Fruit fly (Drosophila melanogaster) whole organism, embryonic: ENCODE data around the gene TMEM216.

Source experiments
- ATbp ChIP-seq: fragments of 200-800 bp; sonication (Bioruptor generic); optimal IDR thresholded peaks from 2 replicates; lab custom pipeline; 2017; ENCODE audit warnings: missing biosample characterization, mild to moderate bottlenecking, missing genetic modification characterization, missing genetic modification reagents
- Awh ChIP-seq: fragments of 200-800 bp; sonication (Bioruptor generic); IDR thresholded peaks from 2 replicates; pipeline ENCODE4, ENCODE4 v1.3.6; 2022; ENCODE audit warnings: missing biosample characterization, missing genetic modification characterization
- B-H2 ChIP-seq: fragments of 200-800 bp; sonication (Bioruptor generic); optimal IDR thresholded peaks from 2 replicates; lab custom pipeline; 2018; ENCODE audit warnings: missing biosample characterization, mild to moderate bottlenecking, missing genetic modification characterization
- CG11456 ChIP-seq: fragments of 200-800 bp; sonication (Bioruptor generic); IDR thresholded peaks from 3 replicates; pipeline ENCODE4 v1.3.6; 2022; ENCODE audit warnings: missing biosample characterization, missing genetic modification characterization
- CG13424 ChIP-seq: fragments of 200-800 bp; sonication (Bioruptor generic); optimal IDR thresholded peaks from 2 replicates; lab custom pipeline; 2019; ENCODE audit warnings: missing biosample characterization, mild to moderate bottlenecking, missing genetic modification characterization, moderate library complexity
- CG17568 ChIP-seq: fragments of 200-800 bp; sonication (Bioruptor generic); optimal IDR thresholded peaks from 2 replicates; lab custom pipeline; 2018; ENCODE audit warnings: missing biosample characterization, mild to moderate bottlenecking, missing genetic modification characterization, moderate library complexity
- CG17612 ChIP-seq: fragments of 200-800 bp; sonication (Bioruptor generic); IDR thresholded peaks from 2 replicates; pipeline ENCODE4 v1.3.6; 2022; ENCODE audit warnings: missing biosample characterization, missing genetic modification characterization
- CG18476 ChIP-seq: fragments of 200-800 bp; sonication (Bioruptor generic); optimal IDR thresholded peaks from 2 replicates; lab custom pipeline; 2016; ENCODE audit warnings: missing biosample characterization, mild to moderate bottlenecking, missing genetic modification characterization
- CG2202 ChIP-seq: fragments of 200-800 bp; sonication (Bioruptor generic); optimal IDR thresholded peaks from 2 replicates; lab custom pipeline; 2018; ENCODE audit warnings: missing biosample characterization, mild to moderate bottlenecking, missing genetic modification characterization
- CG2712 ChIP-seq: fragments of 200-800 bp; optimal IDR thresholded peaks from 3 replicates; lab custom pipeline; 2019; ENCODE audit warnings: missing biosample characterization, mild to moderate bottlenecking, missing genetic modification characterization, moderate library complexity
- CG3065 ChIP-seq: fragments of 200-800 bp; sonication (Bioruptor generic); optimal IDR thresholded peaks from 2 replicates; lab custom pipeline; 2016; ENCODE audit warnings: missing biosample characterization, missing genetic modification characterization
- CG32772 ChIP-seq: fragments of 200-800 bp; sonication (Bioruptor generic); IDR thresholded peaks from 2 replicates; pipeline ENCODE4 v1.3.6; 2022; ENCODE audit warnings: missing biosample characterization, missing genetic modification characterization
- CG4617 ChIP-seq: fragments of 200-800 bp; sonication (Bioruptor generic); optimal IDR thresholded peaks from 3 replicates; lab custom pipeline; 2016; ENCODE audit warnings: missing biosample characterization, missing genetic modification characterization, borderline replicate concordance
- CG6689 ChIP-seq: fragments of 200-800 bp; sonication (Bioruptor generic); IDR thresholded peaks from 2 replicates; pipeline ENCODE4 v1.3.6; 2022; ENCODE audit warnings: missing biosample characterization, missing genetic modification characterization
- CG7372 ChIP-seq: fragments of 200-800 bp; sonication (Bioruptor generic); IDR thresholded peaks from 2 replicates; pipeline ENCODE4 v1.3.6; 2022; ENCODE audit warnings: missing biosample characterization, missing genetic modification characterization
- CG7745 ChIP-seq: fragments of 200-800 bp; sonication (Bioruptor generic); optimal IDR thresholded peaks from 2 replicates; lab custom pipeline; 2018; ENCODE audit warnings: missing biosample characterization, mild to moderate bottlenecking, missing genetic modification characterization, moderate library complexity
- CG8924 ChIP-seq: fragments of 200-800 bp; optimal IDR thresholded peaks from 3 replicates; lab custom pipeline; 2019; ENCODE audit warnings: missing biosample characterization, mild to moderate bottlenecking, missing genetic modification characterization, moderate library complexity
- CG9876 ChIP-seq: fragments of 200-800 bp; sonication (Bioruptor generic); optimal IDR thresholded peaks from 2 replicates; lab custom pipeline; 2016; ENCODE audit warnings: missing biosample characterization, missing genetic modification characterization
- CG9932 ChIP-seq: fragments of 200-800 bp; sonication (Bioruptor generic); IDR thresholded peaks from 2 replicates; pipeline ENCODE4 v1.3.6; 2022; ENCODE audit warnings: missing biosample characterization, missing genetic modification characterization
- HHEX ChIP-seq: fragments of 200-800 bp; sonication (Bioruptor generic); optimal IDR thresholded peaks from 3 replicates; lab custom pipeline; 2017; ENCODE audit warnings: missing biosample characterization, mild to moderate bottlenecking, missing genetic modification characterization, missing genetic modification reagents
- Kr ChIP-seq: fragments of 200-800 bp; sonication (Bioruptor generic); optimal IDR thresholded peaks from 2 replicates; lab custom pipeline; 2017; ENCODE audit warnings: missing biosample characterization, mild to moderate bottlenecking, missing genetic modification characterization
- Lpt ChIP-seq: fragments of >200 bp; optimal IDR thresholded peaks from 2 replicates; lab custom pipeline; 2018; ENCODE audit warnings: missing biosample characterization, missing genetic modification characterization
- Spps ChIP-seq: fragments of 200-800 bp; sonication (Bioruptor generic); optimal IDR thresholded peaks from 2 replicates; lab custom pipeline; 2018; ENCODE audit warnings: missing biosample characterization, mild to moderate bottlenecking, missing genetic modification characterization
- Sry-β ChIP-seq: fragments of 200-800 bp; sonication (Bioruptor generic); optimal IDR thresholded peaks from 2 replicates; lab custom pipeline; 2018; ENCODE audit warnings: missing biosample characterization, mild to moderate bottlenecking, missing genetic modification characterization, moderate library complexity
- az2 ChIP-seq: fragments of 200-800 bp; sonication (Bioruptor generic); optimal IDR thresholded peaks from 3 replicates; lab custom pipeline; 2016; ENCODE audit warnings: missing biosample characterization, missing genetic modification characterization
- br ChIP-seq: fragments of >200 bp; optimal IDR thresholded peaks from 2 replicates; lab custom pipeline; 2017
- ci ChIP-seq: fragments of 200-800 bp; sonication (Bioruptor generic); IDR thresholded peaks from 3 replicates; pipeline ENCODE4 v1.3.6; 2022; ENCODE audit warnings: missing biosample characterization, missing genetic modification characterization
- ewg ChIP-seq: fragments of 200-800 bp; sonication (Bioruptor generic); optimal IDR thresholded peaks from 3 replicates; lab custom pipeline; 2017; ENCODE audit warnings: mild to moderate bottlenecking, missing biosample characterization, missing genetic modification reagents, missing genetic modification characterization
- exex ChIP-seq: fragments of 200-800 bp; sonication (Bioruptor generic); optimal IDR thresholded peaks from 4 replicates; lab custom pipeline; 2018; ENCODE audit warnings: missing biosample characterization, mild to moderate bottlenecking, missing genetic modification characterization, moderate library complexity
- her ChIP-seq: fragments of 200-800 bp; sonication (Bioruptor generic); optimal IDR thresholded peaks from 2 replicates; lab custom pipeline; 2016; ENCODE audit warnings: missing biosample characterization, missing genetic modification characterization
- jumu ChIP-seq: fragments of 200-800 bp; sonication (Bioruptor generic); optimal IDR thresholded peaks from 3 replicates; lab custom pipeline; 2016; ENCODE audit warnings: missing biosample characterization, missing genetic modification characterization
- kni ChIP-seq: fragments of 200-800 bp; sonication (Bioruptor generic); optimal IDR thresholded peaks from 3 replicates; lab custom pipeline; 2017; ENCODE audit warnings: mild to moderate bottlenecking, missing biosample characterization, missing genetic modification reagents, missing genetic modification characterization
- knrl ChIP-seq: fragments of 200-800 bp; sonication (Bioruptor generic); IDR thresholded peaks from 3 replicates; pipeline ENCODE4 v1.3.6; 2022; ENCODE audit warnings: missing biosample characterization, missing genetic modification characterization; ENCODE audit not compliant: partially characterized antibody
- nau ChIP-seq: fragments of 200-800 bp; sonication (Bioruptor generic); optimal IDR thresholded peaks from 3 replicates; lab custom pipeline; 2017; ENCODE audit warnings: missing biosample characterization, mild to moderate bottlenecking, missing genetic modification characterization, missing genetic modification reagents
- nom ChIP-seq: fragments of 200-800 bp; sonication (Bioruptor generic); optimal IDR thresholded peaks from 2 replicates; lab custom pipeline; 2017; ENCODE audit warnings: missing biosample characterization, missing genetic modification characterization, mild to moderate bottlenecking, moderate library complexity, missing genetic modification reagents
- pum ChIP-seq: fragments of 200-800 bp; sonication (Bioruptor generic); optimal IDR thresholded peaks from 2 replicates; lab custom pipeline; 2016; ENCODE audit warnings: missing biosample characterization, missing genetic modification characterization
- pzg ChIP-seq: fragments of 200-800 bp; sonication (Bioruptor generic); optimal IDR thresholded peaks from 3 replicates; lab custom pipeline; 2018; ENCODE audit warnings: missing biosample characterization, mild to moderate bottlenecking, missing genetic modification characterization, moderate library complexity
- repo ChIP-seq: fragments of 200-800 bp; sonication (Bioruptor generic); optimal IDR thresholded peaks from 2 replicates; lab custom pipeline; 2016; ENCODE audit warnings: missing biosample characterization, missing genetic modification characterization
- run ChIP-seq: fragments of 200-800 bp; sonication (Bioruptor generic); optimal IDR thresholded peaks from 3 replicates; lab custom pipeline; 2018; ENCODE audit warnings: missing biosample characterization, mild to moderate bottlenecking, missing genetic modification characterization
- scrt ChIP-seq: fragments of 200-800 bp; sonication (Bioruptor generic); optimal IDR thresholded peaks from 2 replicates; lab custom pipeline; 2018; ENCODE audit warnings: missing biosample characterization, mild to moderate bottlenecking, missing genetic modification characterization, moderate library complexity
- sens ChIP-seq: fragments of 200-800 bp; sonication (Bioruptor generic); peaks from one replicate; lab custom pipeline; 2016; ENCODE audit warnings: missing biosample characterization, missing genetic modification characterization
- sens-2 ChIP-seq: fragments of 200-800 bp; sonication (Bioruptor generic); IDR thresholded peaks from 2 replicates; pipeline ENCODE4 v1.3.6; 2022; ENCODE audit warnings: missing biosample characterization, missing genetic modification characterization
- slp2 ChIP-seq: fragments of 200-800 bp; sonication (Bioruptor generic); optimal IDR thresholded peaks from 2 replicates; lab custom pipeline; 2016; ENCODE audit warnings: missing biosample characterization, missing genetic modification characterization
- sr ChIP-seq: fragments of 200-800 bp; sonication (Bioruptor generic); IDR thresholded peaks from 3 replicates; pipeline ENCODE4 v1.3.6; 2022; ENCODE audit warnings: missing biosample characterization, missing genetic modification characterization
- tio ChIP-seq: fragments of 200-800 bp; sonication (Bioruptor generic); optimal IDR thresholded peaks from 2 replicates; lab custom pipeline; 2017; ENCODE audit warnings: missing biosample characterization, missing genetic modification characterization, inconsistent platforms
- wdn ChIP-seq: fragments of 200-800 bp; sonication (Bioruptor generic); IDR thresholded peaks from 2 replicates; pipeline ENCODE4 v1.3.6; 2022; ENCODE audit warnings: missing biosample characterization, missing genetic modification characterization

TMEM216 gene

DNA sequence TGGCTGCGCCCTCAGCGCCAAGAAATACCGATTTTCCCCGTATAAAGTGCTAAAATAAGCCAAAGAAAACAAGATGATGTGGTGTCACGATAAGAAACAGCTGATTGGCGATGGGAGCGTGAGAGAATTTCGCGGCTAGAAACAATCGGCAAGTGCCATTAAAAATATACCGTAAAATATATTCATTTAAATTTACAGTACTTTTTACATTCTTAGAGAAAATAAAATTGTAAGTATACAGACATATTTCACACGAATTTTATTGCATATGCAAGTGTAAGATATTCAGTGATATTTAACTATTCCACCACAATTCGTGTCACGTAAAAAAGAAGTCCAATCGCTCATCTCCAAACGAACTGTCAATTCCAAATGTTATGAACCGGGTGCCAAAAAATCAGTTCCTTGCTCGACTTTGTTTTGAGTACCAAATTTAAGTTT is 39.5 kb upstream of the TMEM216 start, which contains the start of the genes Unc50, CG11755 and CG8043 (continued):
- TF ChIP-seq CG18476 (GFP tag; lab: Kevin White, UChicago) (peak; percentile 54), sens-2 (GFP tag; lab: Robert Waterston, UW) (no peak), CG7372 (GFP tag; lab: Robert Waterston, UW) (peak; percentile 59), sr (GFP tag; lab: Robert Waterston, UW) (no peak), Lpt (GFP tag; lab: Kevin White, UChicago) (no peak), CG6689 (peak; percentile 74), pum (GFP tag; lab: Kevin White, UChicago) (peak; percentile 68), CG13424 (tag; lab: Kevin White, UChicago) (peak; percentile 84), slp2 (GFP tag; lab: Kevin White, UChicago) (peak; percentile 43), Awh (GFP tag; lab: Robert Waterston, UW) (0 out of 2 replicates have a peak, but pooled peaks have one; percentile 25), repo (GFP tag; lab: Kevin White, UChicago) (peak; percentile 34), CG32772 (GFP tag; lab: Robert Waterston, UW) (peak; percentile 64), wdn (GFP tag; lab: Robert Waterston, UW) (0 out of 2 replicates have a peak, but pooled peaks have one; percentile 61), CG17612 (GFP tag; lab: Robert Waterston, UW) (no peak), kni (peak; percentile 52), Sry-β (GFP tag; lab: Kevin White, UChicago) (peak; percentile 46), CG9932 (GFP tag; lab: Robert Waterston, UW) (peak; percentile 95), CG11456 (GFP tag; lab: Robert Waterston, UW) (peak; percentile 81), CG2202 (tag; lab: Kevin White, UChicago) (peak; percentile 32), ci (GFP tag; lab: Robert Waterston, UW) (no peak; the same call in 2 of the 3 replicates), CG2712 (peak; percentile 85), CG17568 (GFP tag; lab: Kevin White, UChicago) (peak; percentile 31), ewg (GFP tag; lab: Kevin White, UChicago) (peak; percentile 39), CG8924 (peak; percentile 82), jumu (GFP tag; lab: Kevin White, UChicago) (peak; percentile 70), her (GFP tag; lab: Kevin White, UChicago) (no peak), br (lab: Kevin White, UChicago) (no peak), exex (tag; lab: Kevin White, UChicago) (no peak), CG9876 (GFP tag; lab: Kevin White, UChicago) (peak; percentile 50), HHEX (GFP tag; lab: Kevin White, UChicago) (peak; percentile 56), scrt (no peak), CG4617 (GFP tag; lab: Kevin White, UChicago) (peak; percentile 68), pzg (GFP tag; lab: Kevin White, UChicago) (peak; percentile 78), nom (GFP tag; lab: Kevin White, UChicago) (no peak), az2 (peak; percentile 79), sens (GFP tag; lab: Kevin White, UChicago) (peak; percentile 96), B-H2 (GFP tag; lab: Kevin White, UChicago) (peak; percentile 80), Spps (tag; lab: Kevin White, UChicago) (peak; percentile 48), ATbp (peak; percentile 32), knrl (GFP tag; lab: Robert Waterston, UW) (peak; percentile 99), Kr (GFP tag; lab: Kevin White, UChicago) (no peak), CG3065 (GFP tag; lab: Kevin White, UChicago) (peak; percentile 48), nau (GFP tag; lab: Kevin White, UChicago) (no peak), CG7745 (no peak), run (tag; lab: Kevin White, UChicago) (peak; percentile 26), tio (no peak)
